Comparison of ENCODE assay signal across 1 fruit fly cellular context in genomic region chr3L:8347346-8347745, dm6.
A peak's percentile ranks its signal among the peaks of the same experiment; 100 is the strongest.
TF ChIP-seq lines count a peak whose summit lies in the region.

No protein-coding gene starts in this region.

TF ChIP-seq in whole organism, embryonic, 481 proteins besides CTCF, POLR2A, EP300 and RAD21 (continued from another document):
- TF ChIP-seq Trl (optimal IDR thresholded peaks at IDR 0.05; lab: Kevin White, UChicago) (no peak), Trl (GFP tag; optimal IDR thresholded peaks at IDR 0.05; lab: Kevin White, UChicago) (peak; percentile 43), gce (GFP tag; IDR thresholded peaks at IDR 0.05; lab: Robert Waterston, UW) (peak; percentile 79; the same call in 2 of the 3 replicates), CG3726 (GFP tag; IDR thresholded peaks at IDR 0.05; lab: Robert Waterston, UW) (0 out of 3 replicates have a peak, but pooled peaks have one; percentile 48), CG15696 (tag; optimal IDR thresholded peaks at IDR 0.05; lab: Kevin White, UChicago) (no peak), CG1024 (GFP tag; IDR thresholded peaks at IDR 0.05; lab: Robert Waterston, UW) (peak; percentile 39; the same call in 1 of the 2 replicates), CG1602 (GFP tag; optimal IDR thresholded peaks at IDR 0.05; lab: Kevin White, UChicago) (no peak), ab (GFP tag; optimal IDR thresholded peaks at IDR 0.05; lab: Kevin White, UChicago) (no peak), sob (GFP tag; IDR thresholded peaks at IDR 0.05; lab: Robert Waterston, UW) (peak; percentile 45; the same call in 1 of the 2 replicates), ci (GFP tag; IDR thresholded peaks at IDR 0.05; lab: Robert Waterston, UW) (peak; percentile 71; the same call in 2 of the 3 replicates), wor (GFP tag; IDR thresholded peaks at IDR 0.05; lab: Robert Waterston, UW) (no peak), Jarid2 (GFP tag; optimal IDR thresholded peaks at IDR 0.05; lab: Kevin White, UChicago) (peak; percentile 20), wek (GFP tag; optimal IDR thresholded peaks at IDR 0.05; lab: Kevin White, UChicago) (peak; percentile 73), twi (tag; optimal IDR thresholded peaks at IDR 0.05; lab: Kevin White, UChicago) (no peak), CG12299 (tag; optimal IDR thresholded peaks at IDR 0.05; lab: Kevin White, UChicago) (peak; percentile 7), seq (GFP tag; IDR thresholded peaks at IDR 0.05; lab: Robert Waterston, UW) (peak; percentile 50; the same call in 1 of the 2 replicates), CG6765 (GFP tag; optimal IDR thresholded peaks at IDR 0.05; lab: Kevin White, UChicago) (peak; percentile 51), HHEX (GFP tag; optimal IDR thresholded peaks at IDR 0.05; lab: Kevin White, UChicago) (peak; percentile 51), CG12071 (GFP tag; optimal IDR thresholded peaks at IDR 0.05; lab: Kevin White, UChicago) (peak; percentile 64), B-H2 (GFP tag; optimal IDR thresholded peaks at IDR 0.05; lab: Kevin White, UChicago) (peak; percentile 28), CG33213 (GFP tag; optimal IDR thresholded peaks at IDR 0.05; lab: Kevin White, UChicago) (no peak), E2f1 (GFP tag; IDR thresholded peaks at IDR 0.05; lab: Robert Waterston, UW) (peak; percentile 17; the same call in 1 of the 2 replicates), nmo (GFP tag; optimal IDR thresholded peaks at IDR 0.05; lab: Kevin White, UChicago) (no peak), CG13424 (tag; optimal IDR thresholded peaks at IDR 0.05; lab: Kevin White, UChicago) (no peak), CG13123 (GFP tag; optimal IDR thresholded peaks at IDR 0.05; lab: Kevin White, UChicago) (no peak), ro (GFP tag; IDR thresholded peaks at IDR 0.05; lab: Robert Waterston, UW) (no peak), CG18599 (GFP tag; optimal IDR thresholded peaks at IDR 0.05; lab: Kevin White, UChicago) (peak; percentile 51), chinmo (GFP tag; IDR thresholded peaks at IDR 0.05; lab: Robert Waterston, UW; ENCODE audit: partially characterized antibody) (0 out of 4 replicates have a peak, but pooled peaks have one; percentile 52), ase (GFP tag; IDR thresholded peaks at IDR 0.05; lab: Robert Waterston, UW) (peak; percentile 37; the same call in 1 of the 3 replicates), CG8388 (GFP tag; optimal IDR thresholded peaks at IDR 0.05; lab: Kevin White, UChicago) (no peak), Awh (GFP tag; IDR thresholded peaks at IDR 0.05; lab: Robert Waterston, UW) (peak; percentile 31; the same call in 1 of the 2 replicates), zfh2 (GFP tag; optimal IDR thresholded peaks at IDR 0.05; lab: Kevin White, UChicago) (no peak)
